Fruit fly (Drosophila melanogaster) Kc167 (cell line): ENCODE data around the gene Pex23.

Experiments
- Myc ChIP-seq: fragments of >200 bp; optimal IDR thresholded peaks from 2 replicates; lab custom pipeline; 2017; ENCODE audit warnings: missing external identifiers
- h ChIP-seq: fragments of >200 bp; optimal IDR thresholded peaks from 3 replicates; lab custom pipeline; 2018; ENCODE audit warnings: missing external identifiers
- insv ChIP-seq: fragments of >200 bp; optimal IDR thresholded peaks from 3 replicates; lab custom pipeline; 2018; ENCODE audit warnings: missing external identifiers
- psq ChIP-seq: fragments of >200 bp; optimal IDR thresholded peaks from 2 replicates; lab custom pipeline; 2017; ENCODE audit warnings: missing external identifiers
- ttk ChIP-seq: sonication (Bioruptor generic); optimal IDR thresholded peaks from 2 replicates; lab custom pipeline; 2017; ENCODE audit warnings: missing external identifiers

DNA sequence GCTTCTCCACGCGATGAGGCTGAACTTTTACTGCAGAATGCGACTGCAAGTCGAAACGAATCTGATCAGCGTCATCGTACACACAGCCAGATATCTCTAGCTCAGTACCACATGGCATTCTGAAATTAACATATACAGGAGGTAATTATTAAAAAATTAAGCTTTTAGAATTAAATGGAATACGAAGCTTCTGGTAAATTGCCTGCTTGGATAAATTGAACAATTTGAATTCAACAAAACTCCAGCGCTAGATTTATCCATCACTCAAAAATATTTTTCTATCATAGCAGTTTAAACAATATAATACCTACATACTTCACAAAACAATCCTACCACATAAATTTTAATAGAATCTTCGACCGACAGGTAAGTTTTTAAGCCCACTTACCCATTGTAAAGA is 2.8 kb downstream of the Pex23 start, which contains the start of gene SCCRO4:
- TF ChIP-seq h (lab: Kevin White, UChicago) (no peak), ttk (no peak), insv (lab: Kevin White, UChicago) (no peak), psq (no peak), Myc (lab: Kevin White, UChicago) (no peak)
